Worm (Caenorhabditis elegans) whole organism, L4 larva: ENCODE data around the gene lgc-57.

Experiments
- ama-1 ChIP-seq: fragments of 150-350 bp; optimal IDR thresholded peaks from 2 replicates; lab custom pipeline; 2014; ENCODE audit warnings: inconsistent platforms, mixed read lengths
- lsy-2 ChIP-seq, 2 experiments: fragments of 150-350 bp in 1 of 2; sonication (generic microtip) in 1 of 2; optimal IDR thresholded peaks; 2 replicates each; lab custom pipeline; 2014 to 2017; ENCODE audit warnings: missing biosample characterization in 2 of 2, missing genetic modification characterization in 2 of 2
- snpc-4 ChIP-seq: fragments of 150-350 bp; optimal IDR thresholded peaks from 2 replicates; lab custom pipeline; 2014; ENCODE audit warnings: missing biosample characterization, missing genetic modification characterization
- ztf-7 ChIP-seq: fragments of 150-350 bp; optimal IDR thresholded peaks from 2 replicates; lab custom pipeline; 2014; ENCODE audit warnings: missing biosample characterization, missing genetic modification characterization

ce11 chrII:10657632-10658108, 37.1 kb upstream of the lgc-57 start, which contains the start of gene lact-3:
- TF ChIP-seq ztf-7 (tag; lab: Kevin White, UChicago), result no peak
- TF ChIP-seq lsy-2 (tag; optimal IDR thresholded peaks at IDR 0.05; lab: Kevin White, UChicago), result no peak
- TF ChIP-seq ama-1 (lab: Kevin White, UChicago), result peak; percentile 58
- TF ChIP-seq snpc-4 (tag; lab: Kevin White, UChicago), result no peak
